Fruit fly (Drosophila melanogaster) whole organism, wandering third instar larva: ENCODE measurements around the gene Ucp4A.
"Not testable (repeated sequence)": the region's sequence is repeated elsewhere in the genome, so short reads cannot be mapped to it uniquely, and the experiment has no call there.

ENCODE experiments used
- CrebA ChIP-seq: fragments of 200-800 bp; sonication (Bioruptor generic); optimal IDR thresholded peaks from 2 replicates; lab custom pipeline; 2016; ENCODE audit warnings: missing biosample characterization, mild to moderate bottlenecking, missing genetic modification characterization, borderline replicate concordance
- HLH106 ChIP-seq: fragments of 200-800 bp; optimal IDR thresholded peaks from 3 replicates; lab custom pipeline; 2019; ENCODE audit warnings: missing biosample characterization, mild to moderate bottlenecking, missing genetic modification characterization, moderate library complexity
- Hnf4 ChIP-seq: fragments of 200-800 bp; sonication (Bioruptor generic); optimal IDR thresholded peaks from 2 replicates; lab custom pipeline; 2016; ENCODE audit warnings: missing biosample characterization, mild to moderate bottlenecking, missing genetic modification characterization
- Jra ChIP-seq: sonication (Bioruptor generic); optimal IDR thresholded peaks from 2 replicates; lab custom pipeline; 2016; ENCODE audit warnings: missing biosample characterization, missing genetic modification characterization
- Mio ChIP-seq: sonication (Bioruptor generic); optimal IDR thresholded peaks from 2 replicates; lab custom pipeline; 2016; ENCODE audit warnings: missing biosample characterization, missing genetic modification characterization
- Myc ChIP-seq: fragments of >200 bp; optimal IDR thresholded peaks from 2 replicates; lab custom pipeline; 2017
- OdsH ChIP-seq: fragments of 200-800 bp; sonication (Bioruptor generic); optimal IDR thresholded peaks from 2 replicates; lab custom pipeline; 2016; ENCODE audit warnings: missing biosample characterization, mild to moderate bottlenecking, missing genetic modification characterization
- Sp1 ChIP-seq: fragments of 200-800 bp; sonication (Bioruptor generic); optimal IDR thresholded peaks from 3 replicates; lab custom pipeline; 2019; ENCODE audit warnings: missing biosample characterization, mild to moderate bottlenecking, missing genetic modification characterization, moderate library complexity
- Vsx2 ChIP-seq: fragments of 200-300, 225-300 bp; sonication (Bioruptor generic); optimal IDR thresholded peaks from 2 replicates; lab custom pipeline; 2018; ENCODE audit warnings: missing biosample characterization, missing genetic modification characterization; ENCODE audit not compliant: partially characterized antibody
- br ChIP-seq: fragments of 200-800 bp; sonication (Bioruptor generic); optimal IDR thresholded peaks from 2 replicates; lab custom pipeline; 2016; ENCODE audit warnings: missing biosample characterization, missing genetic modification characterization
- ey ChIP-seq: fragments of 200-800 bp; sonication (Bioruptor generic); optimal IDR thresholded peaks from 2 replicates; lab custom pipeline; 2016; ENCODE audit warnings: missing biosample characterization, missing genetic modification characterization
- foxo ChIP-seq, 2 experiments: fragments of 200-800 bp; sonication (Bioruptor generic); optimal IDR thresholded peaks; 2 replicates in 1 of 2; 3 replicates in 1 of 2; lab custom pipeline; 2016 to 2017; ENCODE audit warnings: missing biosample characterization in 2 of 2, missing genetic modification characterization in 2 of 2
- pan ChIP-seq: fragments of >200 bp; optimal IDR thresholded peaks from 2 replicates; lab custom pipeline; 2017
- psq ChIP-seq: fragments of 200-800 bp; sonication (Bioruptor generic); optimal IDR thresholded peaks from 3 replicates; lab custom pipeline; 2017; ENCODE audit warnings: missing biosample characterization, mild to moderate bottlenecking, missing genetic modification characterization, moderate library complexity
- rgr ChIP-seq: fragments of 200-800 bp; sonication (Bioruptor generic); optimal IDR thresholded peaks from 3 replicates; lab custom pipeline; 2016; ENCODE audit warnings: missing biosample characterization, mild to moderate bottlenecking, missing genetic modification characterization
- tai ChIP-seq: sonication (Bioruptor generic); optimal IDR thresholded peaks from 2 replicates; lab custom pipeline; 2016; ENCODE audit warnings: missing biosample characterization, missing genetic modification characterization
- usp ChIP-seq: fragments of >200 bp; optimal IDR thresholded peaks from 2 replicates; lab custom pipeline; 2017; ENCODE audit warnings: missing biosample characterization, missing genetic modification characterization

Gene Ucp4A

dm6 chrX:17887208-17887627 lies 42.5 kb downstream of the Ucp4A start, which contains the start of gene mnb:
mnb (minus strand) TSS chrX:17887222.
- TF ChIP-seq HLH106 (tag; lab: Kevin White, UChicago), result peak; percentile 33
- TF ChIP-seq foxo (GFP tag; optimal IDR thresholded peaks at IDR 0.05; lab: Kevin White, UChicago), result peak in 1 of 2 experiments; percentile 45
- TF ChIP-seq Jra (GFP tag; lab: Kevin White, UChicago), result peak; percentile 14
- no peak for TF ChIP-seq Mio
- peak; percentile 63 for TF ChIP-seq Hnf4
- peak; percentile 14 for TF ChIP-seq ey (GFP tag; lab: Kevin White, UChicago)
- no peak for TF ChIP-seq psq (GFP tag; lab: Kevin White, UChicago)
- TF ChIP-seq Myc, result peak; percentile 65

dm6 chrX:17887877-17888276 lies 43.1 kb downstream of the Ucp4A start, which contains the start of gene CG6788:
CG6788 (plus strand) TSS chrX:17888177.
- TF ChIP-seq pan (lab: Kevin White, UChicago) (no peak), Vsx2 (GFP tag; lab: Kevin White, UChicago) (no peak), OdsH (GFP tag; lab: Kevin White, UChicago) (no peak), CrebA (GFP tag; lab: Kevin White, UChicago) (no peak), Sp1 (no peak), usp (GFP tag; lab: Kevin White, UChicago) (no peak), Hnf4 (no peak), rgr (GFP tag; lab: Kevin White, UChicago) (no peak)
- TF ChIP-seq, all 38 proteins: peak for 0

- not testable (repeated sequence) for TF ChIP-seq tai (GFP tag; lab: Kevin White, UChicago); br (GFP tag; lab: Kevin White, UChicago); HLH106 (tag; lab: Kevin White, UChicago)
Measured at dm6 chrX:17889247-17889646, 44.5 kb downstream of the Ucp4A start, which contains the start of gene Gss1. Gss1 (plus strand) TSS chrX:17889547.
